Fruit fly (Drosophila melanogaster) whole organism, embryonic: ENCODE data around the gene Pdcd4.

ENCODE experiments used
- Aef1 ChIP-seq: fragments of 200-800 bp; sonication (Bioruptor generic); IDR thresholded peaks from 3 replicates; pipeline ENCODE4 v1.3.6; 2022; ENCODE audit warnings: missing biosample characterization, missing genetic modification characterization
- Bgb ChIP-seq: fragments of 200-800 bp; sonication (Bioruptor generic); IDR thresholded peaks from 2 replicates; pipeline ENCODE4 v1.3.6; 2022; ENCODE audit warnings: missing biosample characterization, missing genetic modification characterization; ENCODE audit not compliant: partially characterized antibody
- C15 ChIP-seq: fragments of 200-800 bp; sonication (Bioruptor generic); IDR thresholded peaks from 3 replicates; pipeline ENCODE4 v1.3.6; 2022; ENCODE audit warnings: missing biosample characterization, missing genetic modification characterization
- CG10274 ChIP-seq: fragments of 200-800 bp; sonication (Bioruptor generic); optimal IDR thresholded peaks from 3 replicates; lab custom pipeline; 2017; ENCODE audit warnings: missing biosample characterization, mild to moderate bottlenecking, missing genetic modification characterization
- CG12104 ChIP-seq: fragments of 200-800 bp; sonication (Bioruptor generic); optimal IDR thresholded peaks from 3 replicates; lab custom pipeline; 2016; ENCODE audit warnings: missing biosample characterization, missing genetic modification characterization
- CG12155 ChIP-seq: fragments of 200-800 bp; sonication (Bioruptor generic); optimal IDR thresholded peaks from 3 replicates; lab custom pipeline; 2016; ENCODE audit warnings: missing biosample characterization, missing genetic modification characterization
- CG12236 ChIP-seq: fragments of 200-800 bp; sonication (Bioruptor generic); optimal IDR thresholded peaks from 2 replicates; lab custom pipeline; 2016; ENCODE audit warnings: missing biosample characterization, missing genetic modification characterization
- CG12391 ChIP-seq: fragments of 200-800 bp; sonication (Bioruptor generic); optimal IDR thresholded peaks from 3 replicates; lab custom pipeline; 2018; ENCODE audit warnings: missing biosample characterization, mild to moderate bottlenecking, missing genetic modification characterization, moderate library complexity
- CG14667 ChIP-seq: fragments of 200-800 bp; sonication (Bioruptor generic); IDR thresholded peaks from 2 replicates; pipeline ENCODE4 v1.3.6; 2022; ENCODE audit warnings: missing biosample characterization, missing genetic modification characterization
- CG15696 ChIP-seq: fragments of 200-800 bp; sonication (Bioruptor generic); optimal IDR thresholded peaks from 2 replicates; lab custom pipeline; 2019; ENCODE audit warnings: missing biosample characterization, mild to moderate bottlenecking, missing genetic modification characterization, moderate library complexity
- CG17361 ChIP-seq: fragments of 200-800 bp; sonication (Bioruptor generic); IDR thresholded peaks from 3 replicates; pipeline ENCODE4 v1.3.6; 2022; ENCODE audit warnings: missing biosample characterization, missing genetic modification characterization
- CG31388 ChIP-seq: fragments of 200-800 bp; sonication (Bioruptor generic); optimal IDR thresholded peaks from 2 replicates; lab custom pipeline; 2016; ENCODE audit warnings: missing biosample characterization, missing genetic modification characterization
- CG32767 ChIP-seq: fragments of 200-800 bp; sonication (Bioruptor generic); IDR thresholded peaks from 2 replicates; pipeline ENCODE4 v1.3.6; 2022; ENCODE audit warnings: missing biosample characterization, missing genetic modification characterization
- CG4424 ChIP-seq: fragments of 200-800 bp; sonication (Bioruptor generic); optimal IDR thresholded peaks from 3 replicates; lab custom pipeline; 2016; ENCODE audit warnings: missing biosample characterization, missing genetic modification characterization
- CG4617 ChIP-seq: fragments of 200-800 bp; sonication (Bioruptor generic); optimal IDR thresholded peaks from 3 replicates; lab custom pipeline; 2016; ENCODE audit warnings: missing biosample characterization, missing genetic modification characterization, borderline replicate concordance
- CG4820 ChIP-seq: fragments of 200-800 bp; sonication (Bioruptor generic); optimal IDR thresholded peaks from 3 replicates; lab custom pipeline; 2016; ENCODE audit warnings: missing biosample characterization, missing genetic modification characterization
- CG6813 ChIP-seq: fragments of 200-800 bp; sonication (Bioruptor generic); optimal IDR thresholded peaks from 2 replicates; lab custom pipeline; 2017; ENCODE audit warnings: missing biosample characterization, missing genetic modification characterization, mild to moderate bottlenecking, moderate library complexity, missing genetic modification reagents
- Drgx ChIP-seq: fragments of 200-800 bp; sonication (Bioruptor generic); IDR thresholded peaks from 2 replicates; pipeline ENCODE4 v1.3.6; 2022; ENCODE audit warnings: missing biosample characterization, missing genetic modification characterization
- HmgZ ChIP-seq: fragments of 200-800 bp; sonication (Bioruptor generic); optimal IDR thresholded peaks from 2 replicates; lab custom pipeline; 2018; ENCODE audit warnings: missing biosample characterization, mild to moderate bottlenecking, missing genetic modification characterization
- Hmx ChIP-seq: fragments of 200-800 bp; sonication (Bioruptor generic); optimal IDR thresholded peaks from 2 replicates; lab custom pipeline; 2016; ENCODE audit warnings: missing biosample characterization, missing genetic modification characterization
- Hr51 ChIP-seq, 2 experiments: fragments of 200-800 bp; sonication (Bioruptor generic); optimal IDR thresholded peaks; 2 replicates in 1 of 2; 3 replicates in 1 of 2; lab custom pipeline; 2016 to 2018; ENCODE audit warnings: missing biosample characterization in 2 of 2, missing genetic modification characterization in 2 of 2, mild to moderate bottlenecking in 1 of 2, moderate library complexity in 1 of 2
- NK7.1 ChIP-seq: fragments of 200-800 bp; sonication (Bioruptor generic); optimal IDR thresholded peaks from 3 replicates; lab custom pipeline; 2016; ENCODE audit warnings: missing biosample characterization, missing genetic modification characterization
- Oaz ChIP-seq: fragments of 200-800 bp; sonication (Bioruptor generic); IDR thresholded peaks from 2 replicates; pipeline ENCODE4 v1.3.6; 2022; ENCODE audit warnings: missing biosample characterization, missing genetic modification characterization
- Side ChIP-seq: fragments of 200-800 bp; sonication (Bioruptor generic); optimal IDR thresholded peaks from 2 replicates; lab custom pipeline; 2016; ENCODE audit warnings: missing biosample characterization, missing genetic modification characterization
- Sox100B ChIP-seq: fragments of 200-800 bp; sonication (Bioruptor generic); optimal IDR thresholded peaks from 3 replicates; lab custom pipeline; 2018; ENCODE audit warnings: missing biosample characterization, mild to moderate bottlenecking, missing genetic modification characterization
- Taf1 ChIP-seq: fragments of 200-800 bp; sonication (Bioruptor generic); IDR thresholded peaks from 2 replicates; pipeline ENCODE4 v1.3.6; 2022; ENCODE audit warnings: missing biosample characterization, missing genetic modification characterization
- bcd ChIP-seq: fragments of 200-800 bp; sonication (Bioruptor generic); optimal IDR thresholded peaks from 2 replicates; lab custom pipeline; 2017; ENCODE audit warnings: missing biosample characterization, mild to moderate bottlenecking, missing genetic modification characterization
- ci ChIP-seq: fragments of 200-800 bp; sonication (Bioruptor generic); IDR thresholded peaks from 3 replicates; pipeline ENCODE4 v1.3.6; 2022; ENCODE audit warnings: missing biosample characterization, missing genetic modification characterization
- croc ChIP-seq: fragments of 200-800 bp; sonication (Bioruptor generic); conservative IDR thresholded peaks from 3 replicates; pipeline ENCODE4 v1.3.6; 2022; ENCODE audit warnings: missing biosample characterization, missing genetic modification characterization
- dan ChIP-seq: fragments of 200-800 bp; sonication (Bioruptor generic); IDR thresholded peaks from 2 replicates; pipeline ENCODE4 v1.3.6; 2022; ENCODE audit warnings: missing biosample characterization, missing genetic modification characterization
- fd3F ChIP-seq: fragments of 200-800 bp; sonication (Bioruptor generic); optimal IDR thresholded peaks from 2 replicates; lab custom pipeline; 2018; ENCODE audit warnings: missing biosample characterization, mild to moderate bottlenecking, missing genetic modification characterization, moderate library complexity
- fd96Cb ChIP-seq: fragments of 200-800 bp; sonication (Bioruptor generic); optimal IDR thresholded peaks from 2 replicates; lab custom pipeline; 2018; ENCODE audit warnings: missing biosample characterization, mild to moderate bottlenecking, missing genetic modification characterization, moderate library complexity
- gcm ChIP-seq: fragments of 200-800 bp; sonication (Bioruptor generic); optimal IDR thresholded peaks from 2 replicates; lab custom pipeline; 2019; ENCODE audit warnings: missing biosample characterization, mild to moderate bottlenecking, missing genetic modification characterization, moderate library complexity
- gcm2 ChIP-seq: fragments of 200-800 bp; sonication (Bioruptor generic); optimal IDR thresholded peaks from 2 replicates; lab custom pipeline; 2016; ENCODE audit warnings: missing biosample characterization, missing genetic modification characterization
- grau ChIP-seq: fragments of 200-800 bp; optimal IDR thresholded peaks from 3 replicates; lab custom pipeline; 2019; ENCODE audit warnings: missing biosample characterization, mild to moderate bottlenecking, missing genetic modification characterization, moderate library complexity
- jumu ChIP-seq: fragments of 200-800 bp; sonication (Bioruptor generic); optimal IDR thresholded peaks from 3 replicates; lab custom pipeline; 2016; ENCODE audit warnings: missing biosample characterization, missing genetic modification characterization
- klu ChIP-seq: fragments of 200-800 bp; sonication (Bioruptor generic); IDR thresholded peaks from 2 replicates; pipeline ENCODE4 v1.3.6; 2022; ENCODE audit warnings: missing biosample characterization, missing genetic modification characterization
- lmd ChIP-seq: fragments of 200-800 bp; sonication (Bioruptor generic); IDR thresholded peaks from 2 replicates; pipeline ENCODE4 v1.3.6; 2022; ENCODE audit warnings: missing biosample characterization, missing genetic modification characterization
- nmo ChIP-seq: fragments of 200-800 bp; sonication (Bioruptor generic); optimal IDR thresholded peaks from 2 replicates; lab custom pipeline; 2018; ENCODE audit warnings: missing biosample characterization, mild to moderate bottlenecking, missing genetic modification characterization, moderate library complexity
- nom ChIP-seq: fragments of 200-800 bp; sonication (Bioruptor generic); optimal IDR thresholded peaks from 2 replicates; lab custom pipeline; 2017; ENCODE audit warnings: missing biosample characterization, missing genetic modification characterization, mild to moderate bottlenecking, moderate library complexity, missing genetic modification reagents
- pum ChIP-seq: fragments of 200-800 bp; sonication (Bioruptor generic); optimal IDR thresholded peaks from 2 replicates; lab custom pipeline; 2016; ENCODE audit warnings: missing biosample characterization, missing genetic modification characterization
- rib ChIP-seq: fragments of 200-800 bp; sonication (Bioruptor generic); IDR thresholded peaks from 2 replicates; pipeline ENCODE4 v1.3.6; 2022; ENCODE audit warnings: missing biosample characterization, missing genetic modification characterization
- seq ChIP-seq: fragments of 200-800 bp; sonication (Bioruptor generic); IDR thresholded peaks from 2 replicates; pipeline ENCODE4 v1.3.6; 2022; ENCODE audit warnings: missing biosample characterization, missing genetic modification characterization
- sisA ChIP-seq: fragments of 200-800 bp; sonication (Bioruptor generic); IDR thresholded peaks from 2 replicates; pipeline ENCODE4 v1.3.6; 2022; ENCODE audit warnings: missing biosample characterization, missing genetic modification characterization
- sob ChIP-seq: fragments of 200-800 bp; sonication (Bioruptor generic); IDR thresholded peaks from 2 replicates; pipeline ENCODE4 v1.3.6; 2022; ENCODE audit warnings: missing biosample characterization, missing genetic modification characterization
- ssp ChIP-seq: fragments of 200-800 bp; sonication (Bioruptor generic); IDR thresholded peaks from 2 replicates; pipeline ENCODE4 v1.3.6; 2022; ENCODE audit warnings: missing biosample characterization, missing genetic modification characterization
- wor ChIP-seq: fragments of 200-800 bp; sonication (Bioruptor generic); IDR thresholded peaks from 2 replicates; pipeline ENCODE4 v1.3.6; 2022; ENCODE audit warnings: missing biosample characterization, missing genetic modification characterization
- zen2 ChIP-seq: fragments of 200-800 bp; sonication (Bioruptor generic); IDR thresholded peaks from 3 replicates; pipeline ENCODE4 v1.3.6; 2022; ENCODE audit warnings: missing biosample characterization, missing genetic modification characterization; ENCODE audit not compliant: partially characterized antibody

Gene Pdcd4

DNA sequence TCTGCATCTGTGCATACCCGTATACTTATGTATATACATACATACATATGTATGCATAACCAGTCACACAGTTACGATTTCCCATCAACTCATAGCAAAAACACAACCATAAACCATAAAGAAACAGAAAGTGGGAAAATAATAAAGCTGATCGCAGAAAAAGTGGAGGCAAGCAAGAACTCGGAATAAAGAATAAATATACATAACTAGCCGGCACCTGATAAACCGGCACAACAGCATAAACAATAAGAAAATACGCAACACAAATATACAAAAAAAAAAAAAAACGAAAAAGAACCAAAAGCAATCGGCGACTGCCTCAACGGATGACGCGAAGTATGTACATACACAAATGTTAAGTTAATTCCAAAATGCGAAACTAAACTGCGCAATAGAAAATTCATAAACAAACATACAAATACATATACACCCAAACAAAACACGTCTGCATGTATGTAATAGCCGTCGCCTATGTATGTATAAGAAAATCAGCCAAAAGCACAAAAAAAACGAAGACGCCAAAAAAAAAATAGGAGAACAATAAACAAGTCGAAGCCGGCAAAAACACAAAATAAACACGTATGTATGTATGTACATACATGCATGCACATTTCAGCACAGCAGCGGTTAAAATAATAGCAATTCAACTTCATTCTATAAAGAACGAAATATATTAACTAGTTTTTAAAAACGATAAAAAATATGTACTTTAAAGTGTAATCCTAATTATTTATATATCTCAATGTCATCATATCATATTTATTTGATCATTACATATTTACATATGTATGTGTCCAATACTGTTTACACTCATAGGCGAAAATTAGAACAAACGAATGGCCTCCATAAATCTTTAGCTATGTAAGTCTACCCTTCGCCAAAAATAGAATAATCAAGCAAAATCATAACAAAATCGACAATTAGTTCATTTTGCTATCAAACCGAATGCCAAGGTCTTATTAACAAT lies 6.0 kb downstream of the Pdcd4 start:
- TF ChIP-seq wor (GFP tag; lab: Robert Waterston, UW), result no peak
- peak; percentile 80 for TF ChIP-seq lmd
- peak; percentile 65 for TF ChIP-seq bcd (GFP tag; lab: Kevin White, UChicago)
- peak; percentile 63 for TF ChIP-seq CG6813 (GFP tag; lab: Kevin White, UChicago)
- TF ChIP-seq gcm (GFP tag; lab: Kevin White, UChicago), result peak; percentile 24
- TF ChIP-seq CG12391, result peak; percentile 75
- no peak for TF ChIP-seq pum (GFP tag; lab: Kevin White, UChicago)
- TF ChIP-seq gcm2 (GFP tag; lab: Kevin White, UChicago), result peak; percentile 1
- peak; percentile 15 for TF ChIP-seq CG31388
- TF ChIP-seq seq (GFP tag; lab: Robert Waterston, UW), result peak; percentile 72
- peak; percentile 53; the same call in 1 of the 2 replicates for TF ChIP-seq ssp (GFP tag; lab: Robert Waterston, UW)
- TF ChIP-seq Oaz, result peak; percentile 54; the same call in 1 of the 2 replicates
- peak; percentile 49 for TF ChIP-seq CG14667 (GFP tag; lab: Robert Waterston, UW)
- peak; percentile 58 for TF ChIP-seq fd3F (GFP tag; lab: Kevin White, UChicago)
- peak; percentile 24; the same call in 1 of the 2 replicates for TF ChIP-seq klu (GFP tag; lab: Robert Waterston, UW)
- TF ChIP-seq Sox100B (GFP tag; lab: Kevin White, UChicago), result peak; percentile 69
- TF ChIP-seq CG12236 (GFP tag; lab: Kevin White, UChicago), result no peak
- TF ChIP-seq Bgb (GFP tag; lab: Robert Waterston, UW), result no peak
- peak; percentile 59 for TF ChIP-seq rib (GFP tag; lab: Robert Waterston, UW)
- peak; percentile 75 for TF ChIP-seq nom
- TF ChIP-seq croc, result no peak
- TF ChIP-seq Taf1 (GFP tag; lab: Robert Waterston, UW), result peak; percentile 41; the same call in 1 of the 2 replicates
- TF ChIP-seq CG12104 (GFP tag; lab: Kevin White, UChicago), result peak; percentile 50
- peak; percentile 70 for TF ChIP-seq HmgZ (tag; lab: Kevin White, UChicago)
- no peak for TF ChIP-seq Side
- no peak for TF ChIP-seq jumu (GFP tag; lab: Kevin White, UChicago)
- TF ChIP-seq dan, result no peak
- no peak for TF ChIP-seq Hmx (GFP tag; lab: Kevin White, UChicago)
- TF ChIP-seq C15 (GFP tag; lab: Robert Waterston, UW), result 0 out of 3 replicates have a peak, but pooled peaks have one; percentile 7
- peak; percentile 3 for TF ChIP-seq CG4617 (GFP tag; lab: Kevin White, UChicago)
- peak; percentile 6 for TF ChIP-seq CG10274
- peak; percentile 43 for TF ChIP-seq fd96Cb (tag; lab: Kevin White, UChicago)
- TF ChIP-seq sob (GFP tag; lab: Robert Waterston, UW), result peak; percentile 73
- TF ChIP-seq grau (tag; lab: Kevin White, UChicago), result peak; percentile 86
- TF ChIP-seq Drgx (GFP tag; lab: Robert Waterston, UW), result peak; percentile 34
- TF ChIP-seq zen2 (GFP tag; lab: Robert Waterston, UW), result no peak
- TF ChIP-seq Hr51 (GFP tag; optimal IDR thresholded peaks at IDR 0.05; lab: Kevin White, UChicago), result peak in 1 of 2 experiments; percentile 81
- no peak for TF ChIP-seq CG15696 (tag; lab: Kevin White, UChicago)
- TF ChIP-seq CG17361 (GFP tag; lab: Robert Waterston, UW), result peak; percentile 79
- peak; percentile 56 for TF ChIP-seq CG12155
- TF ChIP-seq CG4820, result peak; percentile 44
- peak; percentile 41 for TF ChIP-seq CG4424
- peak; percentile 58 for TF ChIP-seq nmo (GFP tag; lab: Kevin White, UChicago)
- 0 out of 2 replicates have a peak, but pooled peaks have one; percentile 28 for TF ChIP-seq sisA (GFP tag; lab: Robert Waterston, UW)
- TF ChIP-seq CG32767, result peak; percentile 48
- peak; percentile 66; the same call in 2 of the 3 replicates for TF ChIP-seq ci (GFP tag; lab: Robert Waterston, UW)
- TF ChIP-seq NK7.1, result no peak
- peak; percentile 46; the same call in 2 of the 3 replicates for TF ChIP-seq Aef1 (GFP tag; lab: Robert Waterston, UW)
